Worm (Caenorhabditis elegans) whole organism, L1 larva: ENCODE measurements around the gene nlp-32.

Source experiments
- ama-1 ChIP-seq: fragments of 150-350 bp; optimal IDR thresholded peaks from 2 replicates; lab custom pipeline; 2014
- ceh-90 ChIP-seq: sonication (generic microtip); optimal IDR thresholded peaks from 2 replicates; lab custom pipeline; 2016; ENCODE audit warnings: missing genetic modification characterization, missing compliant biosample characterization
- egl-27 ChIP-seq, 2 experiments: fragments of 150-350 bp in 1 of 2; sonication (generic microtip); optimal IDR thresholded peaks; 3 replicates each; lab custom pipeline; 2017 to 2018; ENCODE audit warnings: missing biosample characterization in 2 of 2, missing genetic modification characterization in 2 of 2, missing genetic modification reagents in 2 of 2
- mdl-1 ChIP-seq, 2 experiments: fragments of 150-350 bp; optimal IDR thresholded peaks; 2 replicates each; lab custom pipeline; 2014 to 2017; ENCODE audit warnings: missing biosample characterization in 2 of 2, missing genetic modification characterization in 2 of 2, inconsistent platforms in 1 of 2
- nhr-237 ChIP-seq: fragments of 150-350 bp; optimal IDR thresholded peaks from 2 replicates; lab custom pipeline; 2014; ENCODE audit warnings: missing biosample characterization, missing genetic modification characterization
- nhr-28 ChIP-seq: fragments of 150-350 bp; optimal IDR thresholded peaks from 2 replicates; lab custom pipeline; 2014; ENCODE audit warnings: missing biosample characterization, missing genetic modification characterization
- nhr-85 ChIP-seq: sonication (generic microtip); peaks from one replicate; lab custom pipeline; 2016; ENCODE audit warnings: missing genetic modification characterization, inconsistent platforms, missing compliant biosample characterization
- pqm-1 ChIP-seq: sonication (generic microtip); optimal IDR thresholded peaks from 3 replicates; lab custom pipeline; 2017; ENCODE audit warnings: missing biosample characterization, missing genetic modification characterization

ce11 chrIII:486077-486597 is at the start of gene nlp-32:
- no peak for TF ChIP-seq egl-27 (tag; optimal IDR thresholded peaks at IDR 0.05; lab: Kevin White, UChicago)
- TF ChIP-seq pqm-1: no peak
- TF ChIP-seq nhr-28 (tag; lab: Kevin White, UChicago): no peak
- no peak for TF ChIP-seq nhr-85 (tag; lab: Kevin White, UChicago)
- TF ChIP-seq ceh-90 (tag; lab: Kevin White, UChicago): no peak
- TF ChIP-seq ama-1: no peak
- TF ChIP-seq nhr-237 (tag; lab: Kevin White, UChicago): no peak
- TF ChIP-seq mdl-1 (tag; optimal IDR thresholded peaks at IDR 0.05; lab: Kevin White, UChicago): no peak
